Fruit fly (Drosophila melanogaster) whole organism, embryonic: ENCODE results near the gene Dcps.
A peak's percentile ranks its signal among the peaks of the same experiment; 100 is the strongest.

Experiments used
- Atf6 ChIP-seq: fragments of 200-800 bp; sonication (Bioruptor generic); IDR thresholded peaks from 2 replicates; pipeline ENCODE4 v1.3.6; 2022; ENCODE audit warnings: missing biosample characterization, missing genetic modification characterization
- Awh ChIP-seq: fragments of 200-800 bp; sonication (Bioruptor generic); IDR thresholded peaks from 2 replicates; pipeline ENCODE4, ENCODE4 v1.3.6; 2022; ENCODE audit warnings: missing biosample characterization, missing genetic modification characterization
- BEAF-32 ChIP-seq: fragments of 200-800 bp; sonication (Bioruptor generic); optimal IDR thresholded peaks from 3 replicates; lab custom pipeline; 2017; ENCODE audit warnings: missing biosample characterization, missing genetic modification characterization, mild to moderate bottlenecking, moderate library complexity, missing genetic modification reagents
- CG10366 ChIP-seq: fragments of 200-800 bp; sonication (Bioruptor generic); IDR thresholded peaks from 2 replicates; pipeline ENCODE4 v1.3.6; 2022; ENCODE audit warnings: missing biosample characterization, missing genetic modification characterization
- CG11456 ChIP-seq: fragments of 200-800 bp; sonication (Bioruptor generic); IDR thresholded peaks from 3 replicates; pipeline ENCODE4 v1.3.6; 2022; ENCODE audit warnings: missing biosample characterization, missing genetic modification characterization
- CG11723 ChIP-seq: fragments of 200-800 bp; sonication (Bioruptor generic); optimal IDR thresholded peaks from 2 replicates; lab custom pipeline; 2017; ENCODE audit warnings: missing biosample characterization, mild to moderate bottlenecking, missing genetic modification characterization
- CG13424 ChIP-seq: fragments of 200-800 bp; sonication (Bioruptor generic); optimal IDR thresholded peaks from 2 replicates; lab custom pipeline; 2019; ENCODE audit warnings: missing biosample characterization, mild to moderate bottlenecking, missing genetic modification characterization, moderate library complexity
- CG13894 ChIP-seq: fragments of 200-800 bp; sonication (Bioruptor generic); optimal IDR thresholded peaks from 3 replicates; lab custom pipeline; 2018; ENCODE audit warnings: missing biosample characterization, mild to moderate bottlenecking, missing genetic modification characterization, moderate library complexity
- CG14667 ChIP-seq: fragments of 200-800 bp; sonication (Bioruptor generic); IDR thresholded peaks from 2 replicates; pipeline ENCODE4 v1.3.6; 2022; ENCODE audit warnings: missing biosample characterization, missing genetic modification characterization
- CG1647 ChIP-seq: fragments of 200-800 bp; sonication (Bioruptor generic); optimal IDR thresholded peaks from 3 replicates; lab custom pipeline; 2016; ENCODE audit warnings: missing biosample characterization, missing genetic modification characterization
- CG17359 ChIP-seq: fragments of 200-800 bp; sonication (Bioruptor generic); optimal IDR thresholded peaks from 3 replicates; lab custom pipeline; 2018; ENCODE audit warnings: missing biosample characterization, mild to moderate bottlenecking, missing genetic modification characterization, moderate library complexity
- CG17385 ChIP-seq: fragments of 200-800 bp; sonication (Bioruptor generic); optimal IDR thresholded peaks from 3 replicates; lab custom pipeline; 2018; ENCODE audit warnings: missing biosample characterization, mild to moderate bottlenecking, missing genetic modification characterization
- CG30020 ChIP-seq: fragments of 200-800 bp; optimal IDR thresholded peaks from 2 replicates; lab custom pipeline; 2019; ENCODE audit warnings: missing biosample characterization, mild to moderate bottlenecking, missing genetic modification characterization, moderate library complexity
- CG30431 ChIP-seq: fragments of 200-800 bp; sonication (Bioruptor generic); optimal IDR thresholded peaks from 2 replicates; lab custom pipeline; 2017; ENCODE audit warnings: missing biosample characterization, missing genetic modification characterization
- CG4360 ChIP-seq: fragments of 200-800 bp; sonication (Bioruptor generic); IDR thresholded peaks from 2 replicates; pipeline ENCODE4 v1.3.6; 2022; ENCODE audit warnings: missing biosample characterization, missing genetic modification characterization
- CG5953 ChIP-seq: fragments of 200-800 bp; sonication (Bioruptor generic); IDR thresholded peaks from 2 replicates; pipeline ENCODE4 v1.3.6; 2022; ENCODE audit warnings: missing biosample characterization, missing genetic modification characterization
- CG6765 ChIP-seq: fragments of 200-800 bp; sonication (Bioruptor generic); optimal IDR thresholded peaks from 3 replicates; lab custom pipeline; 2017; ENCODE audit warnings: missing biosample characterization, mild to moderate bottlenecking, missing genetic modification characterization
- CG7357 ChIP-seq: fragments of 200-800 bp; sonication (Bioruptor generic); IDR thresholded peaks from 3 replicates; pipeline ENCODE4 v1.3.6; 2022; ENCODE audit warnings: missing biosample characterization, missing genetic modification characterization
- CG7963 ChIP-seq: fragments of 200-800 bp; sonication (Bioruptor generic); IDR thresholded peaks from 3 replicates; pipeline ENCODE4 v1.3.6; 2022; ENCODE audit warnings: missing biosample characterization, missing genetic modification characterization; ENCODE audit not compliant: partially characterized antibody
- CG9797 ChIP-seq: fragments of 200-800 bp; sonication (Bioruptor generic); optimal IDR thresholded peaks from 3 replicates; lab custom pipeline; 2018; ENCODE audit warnings: missing biosample characterization, mild to moderate bottlenecking, missing genetic modification characterization
- Dad ChIP-seq: fragments of 200-800 bp; sonication (Bioruptor generic); optimal IDR thresholded peaks from 3 replicates; lab custom pipeline; 2016; ENCODE audit warnings: missing biosample characterization, missing genetic modification characterization
- Dbx ChIP-seq: fragments of 200-800 bp; sonication (Bioruptor generic); IDR thresholded peaks from 3 replicates; pipeline ENCODE4 v1.3.6; 2022; ENCODE audit warnings: missing biosample characterization, missing genetic modification characterization
- HLH54F ChIP-seq: fragments of 200-800 bp; sonication (Bioruptor generic); optimal IDR thresholded peaks from 3 replicates; lab custom pipeline; 2016; ENCODE audit warnings: missing biosample characterization, missing genetic modification characterization
- MBD-R2 ChIP-seq: fragments of 200-800 bp; sonication (Bioruptor generic); IDR thresholded peaks from 2 replicates; pipeline ENCODE4 v1.3.6; 2022; ENCODE audit warnings: missing biosample characterization, missing genetic modification characterization
- Med ChIP-seq: fragments of 200-800 bp; sonication (Bioruptor generic); peaks from one replicate; lab custom pipeline; 2016; ENCODE audit warnings: missing biosample characterization, missing genetic modification characterization, mild to moderate bottlenecking, inconsistent platforms, moderate library complexity
- Nf-YC ChIP-seq: fragments of 200-800 bp; optimal IDR thresholded peaks from 3 replicates; lab custom pipeline; 2019; ENCODE audit warnings: missing biosample characterization, mild to moderate bottlenecking, missing genetic modification characterization, moderate library complexity
- NfI ChIP-seq: fragments of 200-800 bp; sonication (Bioruptor generic); optimal IDR thresholded peaks from 3 replicates; lab custom pipeline; 2018; ENCODE audit warnings: missing biosample characterization, mild to moderate bottlenecking, missing genetic modification characterization, moderate library complexity
- Oaz ChIP-seq: fragments of 200-800 bp; sonication (Bioruptor generic); IDR thresholded peaks from 2 replicates; pipeline ENCODE4 v1.3.6; 2022; ENCODE audit warnings: missing biosample characterization, missing genetic modification characterization
- Pdp1 ChIP-seq, 2 experiments: fragments of 200-800 bp; sonication (Bioruptor generic); optimal IDR thresholded peaks; 3 replicates each; lab custom pipeline; 2016; ENCODE audit warnings: missing biosample characterization in 2 of 2, missing genetic modification characterization in 2 of 2, mild to moderate bottlenecking in 1 of 2, moderate library complexity in 1 of 2
- Rx ChIP-seq: fragments of 200-800 bp; sonication (Bioruptor generic); IDR thresholded peaks from 2 replicates; pipeline ENCODE4 v1.3.6; 2022; ENCODE audit warnings: missing biosample characterization, missing genetic modification characterization
- Sox100B ChIP-seq: fragments of 200-800 bp; sonication (Bioruptor generic); optimal IDR thresholded peaks from 3 replicates; lab custom pipeline; 2018; ENCODE audit warnings: missing biosample characterization, mild to moderate bottlenecking, missing genetic modification characterization
- ab ChIP-seq: fragments of 200-800 bp; sonication (Bioruptor generic); optimal IDR thresholded peaks from 2 replicates; lab custom pipeline; 2016; ENCODE audit warnings: missing biosample characterization, missing genetic modification characterization
- ara ChIP-seq: fragments of 200-800 bp; sonication (Bioruptor generic); IDR thresholded peaks from 2 replicates; pipeline ENCODE4 v1.3.6; 2022; ENCODE audit warnings: missing biosample characterization, missing genetic modification characterization
- bbx ChIP-seq: fragments of 200-800 bp; sonication (Bioruptor generic); IDR thresholded peaks from 2 replicates; pipeline ENCODE4 v1.3.6; 2022; ENCODE audit warnings: missing biosample characterization, missing genetic modification characterization; ENCODE audit not compliant: partially characterized antibody
- cad ChIP-seq: fragments of >200 bp; optimal IDR thresholded peaks from 2 replicates; lab custom pipeline; 2017; ENCODE audit warnings: missing biosample characterization, missing genetic modification characterization
- chm ChIP-seq: fragments of 200-800 bp; sonication (Bioruptor generic); IDR thresholded peaks from 2 replicates; pipeline ENCODE4 v1.3.6; 2022; ENCODE audit warnings: missing biosample characterization, missing genetic modification characterization
- chn ChIP-seq: fragments of 200-800 bp; sonication (Bioruptor generic); optimal IDR thresholded peaks from 2 replicates; lab custom pipeline; 2016; ENCODE audit warnings: missing biosample characterization, missing genetic modification characterization
- ind ChIP-seq: fragments of 200-800 bp; sonication (Bioruptor generic); optimal IDR thresholded peaks from 3 replicates; lab custom pipeline; 2016; ENCODE audit warnings: missing biosample characterization, missing genetic modification characterization
- inv ChIP-seq: fragments of 200-800 bp; sonication (Bioruptor generic); IDR thresholded peaks from 2 replicates; pipeline ENCODE4 v1.3.6; 2022; ENCODE audit warnings: missing biosample characterization, missing genetic modification characterization; ENCODE audit not compliant: partially characterized antibody
- ken ChIP-seq: fragments of 200-800 bp; sonication (Bioruptor generic); IDR thresholded peaks from 3 replicates; pipeline ENCODE4 v1.3.6; 2022; ENCODE audit warnings: missing biosample characterization, missing genetic modification characterization
- knrl ChIP-seq: fragments of 200-800 bp; sonication (Bioruptor generic); IDR thresholded peaks from 3 replicates; pipeline ENCODE4 v1.3.6; 2022; ENCODE audit warnings: missing biosample characterization, missing genetic modification characterization; ENCODE audit not compliant: partially characterized antibody
- sd ChIP-seq: fragments of 200-800 bp; sonication (Bioruptor generic); optimal IDR thresholded peaks from 3 replicates; lab custom pipeline; 2018; ENCODE audit warnings: missing biosample characterization, mild to moderate bottlenecking, missing genetic modification characterization, moderate library complexity
- sisA ChIP-seq: fragments of 200-800 bp; sonication (Bioruptor generic); IDR thresholded peaks from 2 replicates; pipeline ENCODE4 v1.3.6; 2022; ENCODE audit warnings: missing biosample characterization, missing genetic modification characterization
- sob ChIP-seq: fragments of 200-800 bp; sonication (Bioruptor generic); IDR thresholded peaks from 2 replicates; pipeline ENCODE4 v1.3.6; 2022; ENCODE audit warnings: missing biosample characterization, missing genetic modification characterization
- tll ChIP-seq, 2 experiments: fragments of 200-800 bp in 1 of 2; fragments of >200 bp in 1 of 2; sonication (Bioruptor generic) in 1 of 2; optimal IDR thresholded peaks; 2 replicates each; lab custom pipeline; 2017 to 2019; ENCODE audit warnings: missing biosample characterization in 2 of 2, missing genetic modification characterization in 2 of 2, mild to moderate bottlenecking in 1 of 2, moderate library complexity in 1 of 2
- tup ChIP-seq: fragments of 200-800 bp; sonication (Bioruptor generic); optimal IDR thresholded peaks from 2 replicates; lab custom pipeline; 2016; ENCODE audit warnings: missing biosample characterization, mild to moderate bottlenecking, missing genetic modification characterization, moderate library complexity
- usp ChIP-seq: fragments of >200 bp; optimal IDR thresholded peaks from 2 replicates; lab custom pipeline; 2017; ENCODE audit warnings: missing biosample characterization, missing genetic modification characterization
- wdn ChIP-seq: fragments of 200-800 bp; sonication (Bioruptor generic); IDR thresholded peaks from 2 replicates; pipeline ENCODE4 v1.3.6; 2022; ENCODE audit warnings: missing biosample characterization, missing genetic modification characterization
- wek ChIP-seq: fragments of 200-800 bp; sonication (Bioruptor generic); optimal IDR thresholded peaks from 3 replicates; lab custom pipeline; 2018; ENCODE audit warnings: missing biosample characterization, mild to moderate bottlenecking, missing genetic modification characterization, moderate library complexity

The Dcps gene

dm6 chr3R:5742278-5743196 lies 12.0 kb downstream of the Dcps start, which contains the start of the genes Sym and Madm (continued):
- no peak for TF ChIP-seq CG6765 (GFP tag; lab: Kevin White, UChicago)
- no peak for TF ChIP-seq CG1647 (GFP tag; lab: Kevin White, UChicago)
- TF ChIP-seq inv (GFP tag; lab: Robert Waterston, UW): peak; percentile 86
- no peak for TF ChIP-seq CG13894 (tag; lab: Kevin White, UChicago)
- no peak for TF ChIP-seq usp (GFP tag; lab: Kevin White, UChicago)
- TF ChIP-seq cad (GFP tag; lab: Kevin White, UChicago): no peak
- peak; percentile 77 for TF ChIP-seq Med
- no peak for TF ChIP-seq CG30431
- TF ChIP-seq CG13424 (tag; lab: Kevin White, UChicago): peak; percentile 14
- no peak for TF ChIP-seq Rx (GFP tag; lab: Robert Waterston, UW)
- peak; percentile 69 for TF ChIP-seq HLH54F (GFP tag; lab: Kevin White, UChicago)
- TF ChIP-seq Oaz (GFP tag; lab: Robert Waterston, UW): no peak
- TF ChIP-seq sob (GFP tag; lab: Robert Waterston, UW): peak; percentile 35; the same call in 1 of the 2 replicates
- TF ChIP-seq CG17385: no peak
- no peak for TF ChIP-seq CG17359 (tag; lab: Kevin White, UChicago)
- TF ChIP-seq ab (GFP tag; lab: Kevin White, UChicago): no peak
- TF ChIP-seq wdn (GFP tag; lab: Robert Waterston, UW): no peak
- TF ChIP-seq sd (tag; lab: Kevin White, UChicago): peak; percentile 73
- TF ChIP-seq Sox100B (GFP tag; lab: Kevin White, UChicago): no peak
- TF ChIP-seq CG11456 (GFP tag; lab: Robert Waterston, UW): no peak
- 0 out of 2 replicates have a peak, but pooled peaks have one; percentile 30 for TF ChIP-seq sisA (GFP tag; lab: Robert Waterston, UW)
- peak; percentile 41 to 47 for TF ChIP-seq Pdp1 (GFP tag; optimal IDR thresholded peaks at IDR 0.05; lab: Kevin White, UChicago)
- peak; percentile 45 for TF ChIP-seq ind
- no peak for TF ChIP-seq Awh (GFP tag; lab: Robert Waterston, UW)
- no peak for TF ChIP-seq CG14667
- TF ChIP-seq CG7357: no peak
- no peak for TF ChIP-seq ara (GFP tag; lab: Robert Waterston, UW)
- TF ChIP-seq MBD-R2: peak; percentile 58; the same call in 1 of the 2 replicates
- no peak for TF ChIP-seq CG11723 (GFP tag; lab: Kevin White, UChicago)
- TF ChIP-seq chn (GFP tag; lab: Kevin White, UChicago): peak; percentile 5
- TF ChIP-seq CG5953 (GFP tag; lab: Robert Waterston, UW): no peak
- no peak for TF ChIP-seq Dbx (GFP tag; lab: Robert Waterston, UW)
- no peak for TF ChIP-seq chm (GFP tag; lab: Robert Waterston, UW)
- TF ChIP-seq bbx (GFP tag; lab: Robert Waterston, UW): peak; percentile 38; the same call in 1 of the 2 replicates
- peak; percentile 71 for TF ChIP-seq CG30020 (tag; lab: Kevin White, UChicago)
- TF ChIP-seq CG4360: no peak
- peak; percentile 5 for TF ChIP-seq NfI (GFP tag; lab: Kevin White, UChicago)
- peak; percentile 95 for TF ChIP-seq BEAF-32 (GFP tag; lab: Kevin White, UChicago)
- no peak for TF ChIP-seq Atf6 (GFP tag; lab: Robert Waterston, UW)
- peak; percentile 63 for TF ChIP-seq CG9797 (GFP tag; lab: Kevin White, UChicago)
- peak; percentile 49 for TF ChIP-seq Nf-YC (tag; lab: Kevin White, UChicago)
- no peak for TF ChIP-seq wek
- no peak for TF ChIP-seq tup
- peak; percentile 69; the same call in 2 of the 3 replicates for TF ChIP-seq CG7963 (GFP tag; lab: Robert Waterston, UW)
- peak; percentile 91 for TF ChIP-seq knrl (GFP tag; lab: Robert Waterston, UW)
- peak in 1 of 2 experiments; percentile 39 for TF ChIP-seq tll (GFP tag; optimal IDR thresholded peaks at IDR 0.05; lab: Kevin White, UChicago)
- TF ChIP-seq CG10366 (GFP tag; lab: Robert Waterston, UW): peak; percentile 19; the same call in 1 of the 2 replicates
- no peak for TF ChIP-seq ken (GFP tag; lab: Robert Waterston, UW)
- TF ChIP-seq Dad (GFP tag; lab: Kevin White, UChicago): peak; percentile 13
